Fruit fly (Drosophila melanogaster): ENCODE data around the gene bur.

bur gene

dm6 chr2L:21156156-21157040 is 23.1 kb downstream of the bur start, which contains the start of the genes Mpp6 and E2f2 (continued):
- no peak for TF ChIP-seq Ptx1 (GFP tag; IDR thresholded peaks at IDR 0.05)
- TF ChIP-seq hbn (GFP tag; IDR thresholded peaks at IDR 0.05; ENCODE audit: partially characterized antibody): peak; percentile 87
- peak; percentile 88 for TF ChIP-seq CG7963 (GFP tag; IDR thresholded peaks at IDR 0.05; ENCODE audit: partially characterized antibody)
- peak; percentile 53 for TF ChIP-seq row (GFP tag; IDR thresholded peaks at IDR 0.05)
- no peak for TF ChIP-seq fd64A (GFP tag; optimal IDR thresholded peaks at IDR 0.05)
- TF ChIP-seq pzg (GFP tag; optimal IDR thresholded peaks at IDR 0.05): peak; percentile 78
- TF ChIP-seq CrebB (tag; optimal IDR thresholded peaks at IDR 0.05): no peak
- no peak for TF ChIP-seq ap (GFP tag; IDR thresholded peaks at IDR 0.05)
- no peak for TF ChIP-seq yki (optimal IDR thresholded peaks at IDR 0.05)
- TF ChIP-seq tx (GFP tag; optimal IDR thresholded peaks at IDR 0.05): no peak
- peak; percentile 59; the same call in 2 of the 3 replicates for TF ChIP-seq CG11456 (GFP tag; IDR thresholded peaks at IDR 0.05)
- TF ChIP-seq CG6765 (GFP tag; optimal IDR thresholded peaks at IDR 0.05): no peak
- peak; percentile 57; the same call in 2 of the 3 replicates for TF ChIP-seq Doc3 (GFP tag; IDR thresholded peaks at IDR 0.05; ENCODE audit: partially characterized antibody)
- TF ChIP-seq al (GFP tag; IDR thresholded peaks at IDR 0.05): peak; percentile 29; the same call in 1 of the 2 replicates
- no peak for TF ChIP-seq CG2889 (GFP tag; IDR thresholded peaks at IDR 0.05)
- no peak for TF ChIP-seq Dfd (GFP tag; optimal IDR thresholded peaks at IDR 0.05)
- no peak for TF ChIP-seq Fer3 (tag; optimal IDR thresholded peaks at IDR 0.05)
- TF ChIP-seq sens (GFP tag): peak; percentile 70
- TF ChIP-seq Tbp (GFP tag; optimal IDR thresholded peaks at IDR 0.05): peak; percentile 1
- no peak for TF ChIP-seq gcm (GFP tag; optimal IDR thresholded peaks at IDR 0.05)
- no peak for TF ChIP-seq gsb-n (tag; optimal IDR thresholded peaks at IDR 0.05)
- no peak for TF ChIP-seq Hand (GFP tag; optimal IDR thresholded peaks at IDR 0.05)
- no peak for TF ChIP-seq Vsx1 (GFP tag; optimal IDR thresholded peaks at IDR 0.05)
- no peak for TF ChIP-seq CG17568 (GFP tag; optimal IDR thresholded peaks at IDR 0.05)
- no peak for TF ChIP-seq CG15269 (tag; optimal IDR thresholded peaks at IDR 0.05)
- peak; percentile 7 for TF ChIP-seq Lhr (GFP tag; optimal IDR thresholded peaks at IDR 0.05)
- peak; percentile 41 for TF ChIP-seq tio (GFP tag; optimal IDR thresholded peaks at IDR 0.05)
- no peak for TF ChIP-seq ara (GFP tag; IDR thresholded peaks at IDR 0.05)
- peak; percentile 6 for TF ChIP-seq CG12391 (tag; optimal IDR thresholded peaks at IDR 0.05)
- no peak for TF ChIP-seq salm (tag; optimal IDR thresholded peaks at IDR 0.05)
- peak; percentile 34; the same call in 1 of the 2 replicates for TF ChIP-seq sim (GFP tag; IDR thresholded peaks at IDR 0.05)
- TF ChIP-seq cato (GFP tag; optimal IDR thresholded peaks at IDR 0.05; ENCODE audit: borderline replicate concordance): no peak
- TF ChIP-seq CG4360 (GFP tag; IDR thresholded peaks at IDR 0.05): no peak
- no peak for TF ChIP-seq CG7928 (GFP tag; optimal IDR thresholded peaks at IDR 0.05)
- no peak for TF ChIP-seq Side (GFP tag; optimal IDR thresholded peaks at IDR 0.05)
- TF ChIP-seq CG16815 (GFP tag; optimal IDR thresholded peaks at IDR 0.05): no peak
- no peak for TF ChIP-seq fd3F (GFP tag; optimal IDR thresholded peaks at IDR 0.05)
- no peak for TF ChIP-seq az2 (GFP tag; optimal IDR thresholded peaks at IDR 0.05)
- TF ChIP-seq dmrt11E (tag; optimal IDR thresholded peaks at IDR 0.05): no peak
- TF ChIP-seq bowl (GFP tag; IDR thresholded peaks at IDR 0.05): no peak
- no peak for TF ChIP-seq CG15011 (GFP tag; optimal IDR thresholded peaks at IDR 0.05)
- no peak for TF ChIP-seq Atf3 (GFP tag; optimal IDR thresholded peaks at IDR 0.05)
- peak; percentile 95 for TF ChIP-seq psq (GFP tag; optimal IDR thresholded peaks at IDR 0.05)
- TF ChIP-seq C15 (GFP tag; IDR thresholded peaks at IDR 0.05): no peak
- 0 out of 2 replicates have a peak, but pooled peaks have one; percentile 20 for TF ChIP-seq CG6689 (GFP tag; IDR thresholded peaks at IDR 0.05)
- no peak for TF ChIP-seq Six4 (GFP tag; optimal IDR thresholded peaks at IDR 0.05)
- peak; percentile 50 for TF ChIP-seq onecut (GFP tag; IDR thresholded peaks at IDR 0.05)
- no peak for TF ChIP-seq cwo (GFP tag; optimal IDR thresholded peaks at IDR 0.05)
- peak; percentile 1 for TF ChIP-seq Sin3A (optimal IDR thresholded peaks at IDR 0.05)
- TF ChIP-seq zf30C (GFP tag; optimal IDR thresholded peaks at IDR 0.05): no peak

Data from whole organism, embryonic.